Worm (Caenorhabditis elegans): ENCODE results near the gene his-6.
"Not testable (repeated sequence)": the region's sequence is repeated elsewhere in the genome, so short reads cannot be mapped to it uniquely, and the experiment has no call there.

his-6 gene

ce11 chrV:8534534-8535283, at the start of gene his-6, which contains the start of gene his-5:
Gene his-6, minus strand, starts transcription at chrV:8534977.
Gene his-5, plus strand, starts transcription at chrV:8535214.
- TF ChIP-seq dao-5, him-1, W03F9.2 (tag; optimal IDR thresholded peaks at IDR 0.05): not testable (repeated sequence)

ce11 chrV:8580961-8581360, 46.2 kb upstream of the his-6 start, which contains the start of gene C10B5.1:
Gene C10B5.1, plus strand, starts transcription at chrV:8581261.
- no peak for TF ChIP-seq W03F9.2 (tag; optimal IDR thresholded peaks at IDR 0.05)

DNA sequence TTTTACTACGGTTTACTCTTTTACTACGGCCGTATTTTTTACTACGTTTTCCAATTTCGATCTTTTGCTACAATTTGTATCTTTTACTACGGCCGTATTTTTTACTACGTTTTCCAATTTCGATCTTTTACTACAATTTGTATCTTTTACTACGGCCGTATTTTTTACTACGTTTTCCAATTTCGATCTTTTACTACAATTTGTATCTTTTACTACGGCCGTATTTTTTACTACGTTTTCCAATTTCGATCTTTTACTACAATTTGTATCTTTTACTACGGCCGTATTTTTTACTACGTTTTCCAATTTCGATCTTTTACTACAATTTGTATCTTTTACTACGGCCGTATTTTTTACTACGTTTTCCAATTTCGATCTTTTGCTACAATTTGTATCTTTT, 40.0 kb upstream of the his-6 start, which contains the start of gene F25G6.1:
TSS of gene F25G6.1 (plus strand) at position 301 of the 400 bp plus-strand sequence.
- not testable (repeated sequence) for TF ChIP-seq him-1, W03F9.2, dao-5 (tag; optimal IDR thresholded peaks at IDR 0.05)

DNA sequence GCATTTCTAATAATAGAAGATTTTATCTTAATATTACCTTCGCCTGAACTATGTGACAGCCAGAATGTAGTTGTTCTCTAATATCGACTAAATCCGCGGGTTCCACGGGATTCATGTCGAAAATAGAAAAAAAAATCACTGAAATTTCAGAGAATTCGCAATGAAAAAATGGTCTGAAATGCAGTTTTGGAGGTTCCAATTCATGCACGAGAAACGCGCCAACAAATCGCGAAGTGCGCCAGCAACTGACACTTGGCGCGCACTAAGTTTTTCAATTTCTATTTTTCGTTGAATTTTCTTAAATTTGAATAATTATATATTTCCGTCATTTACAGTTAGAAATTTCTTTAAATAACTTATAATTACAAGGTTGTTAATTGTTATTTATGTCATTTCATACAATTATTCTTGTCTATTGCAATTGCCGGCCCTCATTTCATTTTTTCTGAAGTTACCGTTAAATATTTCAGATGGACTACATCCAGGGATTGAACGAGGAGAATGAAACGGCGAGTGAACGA, 35.1 kb upstream of the his-6 start, which contains the start of the genes F25G6.9 and symk-1:
TSS of gene F25G6.9 (minus strand) at position 160 of the 521 bp plus-strand sequence.
TSS of gene symk-1 (plus strand) at position 471 of the 521 bp plus-strand sequence.
- TF ChIP-seq dao-5 (tag; optimal IDR thresholded peaks at IDR 0.05) (no peak), W03F9.2 (tag; optimal IDR thresholded peaks at IDR 0.05) (peak; percentile 70)

DNA sequence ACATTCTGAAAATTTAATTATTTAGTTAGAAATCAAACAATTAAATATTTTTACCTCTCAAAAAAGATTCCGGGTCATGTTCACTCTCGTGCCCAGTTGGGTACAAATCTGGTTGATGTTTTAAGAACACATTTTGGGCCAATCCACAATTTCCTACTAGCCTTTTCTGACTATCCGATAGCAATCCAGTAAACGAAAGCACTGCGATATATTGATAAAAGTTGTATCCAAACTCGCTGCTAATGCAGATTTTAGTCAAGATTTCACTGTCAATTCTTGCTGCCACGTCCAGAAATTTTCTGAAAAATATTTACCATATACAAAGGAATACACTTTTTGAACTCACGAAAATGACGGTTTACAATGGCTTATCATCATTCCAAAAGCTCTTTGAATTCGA, 34.4 kb upstream of the his-6 start:
- no peak for TF ChIP-seq dao-5 (tag; optimal IDR thresholded peaks at IDR 0.05)
- TF ChIP-seq W03F9.2 (tag; optimal IDR thresholded peaks at IDR 0.05) = no peak
- TF ChIP-seq him-1 (tag; optimal IDR thresholded peaks at IDR 0.05) = no peak

- TF ChIP-seq him-1 (tag; optimal IDR thresholded peaks at IDR 0.05) = no peak
- TF ChIP-seq dao-5 (tag; optimal IDR thresholded peaks at IDR 0.05) = no peak
- TF ChIP-seq W03F9.2 (tag; optimal IDR thresholded peaks at IDR 0.05) = no peak
Measured at ce11 chrV:8565075-8565474, 30.3 kb upstream of the his-6 start, which contains the start of gene F25G6.8. Gene F25G6.8, minus strand, starts transcription at chrV:8565175.

DNA sequence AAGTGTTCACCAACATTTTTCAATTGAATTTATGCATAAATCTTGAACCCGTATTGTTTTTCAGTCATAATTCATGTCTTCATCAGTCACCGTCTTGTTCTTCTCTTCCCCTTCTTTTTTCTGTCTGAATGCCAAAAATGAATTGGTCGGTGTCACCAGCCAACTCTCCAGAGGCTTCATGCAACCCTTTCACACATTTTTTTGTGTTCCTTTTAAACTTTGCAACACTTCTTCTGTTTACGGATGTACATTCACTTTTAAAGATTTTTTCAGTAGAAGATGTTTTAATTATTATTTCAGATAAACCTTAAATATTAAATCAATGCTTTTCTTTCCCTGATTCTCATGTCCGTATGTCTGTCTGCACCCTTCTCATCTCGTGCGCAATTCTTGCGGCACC, 26.1 kb upstream of the his-6 start, which contains the start of gene acr-16:
TSS of gene acr-16 (plus strand) at position 301 of the 400 bp plus-strand sequence.
- no peak for TF ChIP-seq dao-5 (tag; optimal IDR thresholded peaks at IDR 0.05)
- TF ChIP-seq W03F9.2 (tag; optimal IDR thresholded peaks at IDR 0.05) = no peak
- no peak for TF ChIP-seq him-1 (tag; optimal IDR thresholded peaks at IDR 0.05)

- TF ChIP-seq him-1 (tag; optimal IDR thresholded peaks at IDR 0.05) = no peak
- no peak for TF ChIP-seq W03F9.2 (tag; optimal IDR thresholded peaks at IDR 0.05)
- TF ChIP-seq dao-5 (tag; optimal IDR thresholded peaks at IDR 0.05) = no peak
Measured at ce11 chrV:8555955-8556354, 21.2 kb upstream of the his-6 start.

DNA sequence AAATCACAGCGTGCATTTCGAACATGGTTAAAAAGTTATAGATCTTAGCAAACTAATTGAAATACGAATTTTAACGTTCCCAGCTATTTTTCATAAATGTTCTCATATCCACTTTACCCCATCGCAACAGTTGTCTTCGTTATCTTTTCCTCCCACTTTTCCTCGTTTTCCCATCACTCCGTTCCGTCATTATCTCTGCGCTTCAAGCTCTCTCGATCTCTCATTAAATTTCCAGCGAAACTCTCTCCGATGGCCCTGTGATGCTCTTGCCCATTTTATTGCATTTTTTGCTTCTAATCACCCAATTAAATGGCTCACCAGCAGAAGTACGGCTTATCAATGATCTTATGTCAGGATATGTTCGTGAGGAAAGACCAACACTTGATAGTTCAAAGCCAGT, 17.7 kb upstream of the his-6 start, which contains the start of gene acr-15:
TSS of gene acr-15 (plus strand) at position 236 of the 400 bp plus-strand sequence.
- TF ChIP-seq W03F9.2 (tag; optimal IDR thresholded peaks at IDR 0.05) (no peak), dao-5 (tag; optimal IDR thresholded peaks at IDR 0.05) (no peak), him-1 (tag; optimal IDR thresholded peaks at IDR 0.05) (no peak)

DNA sequence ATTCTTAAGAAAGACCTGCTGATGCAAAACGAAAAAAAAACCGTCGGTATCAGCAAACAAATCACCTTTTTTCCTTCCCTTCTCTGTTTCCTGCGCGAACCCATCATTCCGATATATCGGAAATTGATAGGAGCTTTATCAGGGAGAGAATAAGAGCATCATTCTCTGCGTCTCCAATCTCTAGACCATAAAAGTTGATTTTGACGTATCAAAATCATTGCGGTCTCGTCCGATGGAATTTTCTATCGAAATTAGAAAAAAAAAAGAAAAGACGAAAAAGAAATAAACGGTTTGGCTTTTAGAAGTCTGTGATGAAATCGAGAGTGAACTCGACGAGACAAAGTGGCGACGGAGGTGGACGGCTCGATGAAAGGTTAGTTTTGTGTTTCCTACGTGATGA, 14.2 kb upstream of the his-6 start, which contains the start of gene stdh-4:
TSS of gene stdh-4 (plus strand) at position 301 of the 400 bp plus-strand sequence.
- TF ChIP-seq W03F9.2 (tag; optimal IDR thresholded peaks at IDR 0.05) (no peak), him-1 (tag; optimal IDR thresholded peaks at IDR 0.05) (no peak), dao-5 (tag; optimal IDR thresholded peaks at IDR 0.05) (no peak)

- TF ChIP-seq him-1 (tag; optimal IDR thresholded peaks at IDR 0.05) = no peak
- TF ChIP-seq W03F9.2 (tag; optimal IDR thresholded peaks at IDR 0.05) = no peak
- no peak for TF ChIP-seq dao-5 (tag; optimal IDR thresholded peaks at IDR 0.05)
Measured at ce11 chrV:8545531-8546224, 10.9 kb upstream of the his-6 start, which contains the start of the genes slc-17.8 and asns-1. Gene slc-17.8, minus strand, starts transcription at chrV:8545581. Gene asns-1, plus strand, starts transcription at chrV:8546174.

- TF ChIP-seq W03F9.2 (tag; optimal IDR thresholded peaks at IDR 0.05) (no peak), him-1 (tag; optimal IDR thresholded peaks at IDR 0.05) (no peak), dao-5 (tag; optimal IDR thresholded peaks at IDR 0.05) (no peak)
Measured at ce11 chrV:8537031-8537430, 2.3 kb upstream of the his-6 start, which contains the start of gene otpl-4. Gene otpl-4, plus strand, starts transcription at chrV:8537331.

ce11 chrV:8536213-8536612, 1.4 kb upstream of the his-6 start, which contains the start of gene his-39:
Gene his-39, plus strand, starts transcription at chrV:8536513.
- no peak for TF ChIP-seq dao-5 (tag; optimal IDR thresholded peaks at IDR 0.05)
- TF ChIP-seq him-1 (tag; optimal IDR thresholded peaks at IDR 0.05) = no peak
- TF ChIP-seq W03F9.2 (tag; optimal IDR thresholded peaks at IDR 0.05) = no peak
